Worm (Caenorhabditis elegans): Measurements from ENCODE around the gene ttr-33.

DNA sequence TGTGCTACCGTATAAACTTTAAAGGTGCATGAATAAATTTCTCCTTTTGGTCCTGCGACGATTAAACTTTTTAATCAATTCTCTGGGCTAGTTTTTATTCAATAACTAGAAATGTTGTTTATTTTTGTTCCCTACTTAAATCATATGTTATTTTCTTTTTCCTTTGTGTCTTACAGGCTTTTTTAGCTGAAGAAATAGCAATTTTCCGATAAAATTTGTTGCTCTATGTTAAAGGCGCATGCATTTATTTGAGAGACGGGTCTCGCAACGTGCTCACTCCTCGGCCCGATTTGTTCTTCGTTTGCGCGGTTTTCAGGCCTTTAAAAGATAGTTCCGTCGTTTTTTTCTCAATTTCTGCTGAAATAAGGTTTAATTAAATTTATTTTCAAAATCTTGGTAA lies 16.2 kb upstream of the ttr-33 start:
- TF ChIP-seq rnt-1 (tag; optimal IDR thresholded peaks at IDR 0.05) (no peak), pha-4 (tag; optimal IDR thresholded peaks at IDR 0.05) (no peak), nhr-11 (tag; optimal IDR thresholded peaks at IDR 0.05) (no peak), ceh-22 (tag; optimal IDR thresholded peaks at IDR 0.05) (no peak), hlh-8 (tag; optimal IDR thresholded peaks at IDR 0.05) (no peak), nfya-1 (tag; optimal IDR thresholded peaks at IDR 0.05) (no peak), unc-3 (GFP tag; conservative IDR thresholded peaks at IDR 0.05) (no peak), unc-3 (tag; optimal IDR thresholded peaks at IDR 0.05) (no peak), che-1 (tag; optimal IDR thresholded peaks at IDR 0.05) (no peak), pag-3 (tag; optimal IDR thresholded peaks at IDR 0.05; ENCODE audit: borderline replicate concordance) (no peak)

Data from whole organism, late embryonic.